Worm (Caenorhabditis elegans) whole organism, L4 larva: ENCODE results near the gene srh-211.

Experiments
- aly-2 ChIP-seq: sonication (generic microtip); optimal IDR thresholded peaks from 2 replicates; lab custom pipeline; 2018; ENCODE audit warnings: missing biosample characterization, missing genetic modification characterization
- ceh-62 ChIP-seq: sonication (generic microtip); optimal IDR thresholded peaks from 2 replicates; lab custom pipeline; 2017; ENCODE audit warnings: missing biosample characterization, missing genetic modification characterization
- ceh-82 ChIP-seq: sonication (generic microtip); optimal IDR thresholded peaks from 2 replicates; lab custom pipeline; 2017; ENCODE audit warnings: missing biosample characterization, missing genetic modification characterization
- daf-19 ChIP-seq: fragments of 200-800 bp; sonication (Bioruptor generic); conservative IDR thresholded peaks from 2 replicates; pipeline ENCODE4 v1.3.6; 2022; ENCODE audit warnings: missing genetic modification characterization, missing compliant biosample characterization
- dmd-8 ChIP-seq: fragments of 200-800 bp; sonication (Bioruptor generic); IDR thresholded peaks from 2 replicates; pipeline ENCODE4 v1.3.6; 2022; ENCODE audit warnings: missing genetic modification characterization, missing compliant biosample characterization
- hlh-30 ChIP-seq: sonication (generic microtip); optimal IDR thresholded peaks from 2 replicates; lab custom pipeline; 2017; ENCODE audit warnings: antibody characterized with exemption, mild to moderate bottlenecking, missing genetic modification characterization, missing compliant biosample characterization; ENCODE audit not compliant: insufficient read depth
- lin-13 ChIP-seq: fragments of 150-350 bp; optimal IDR thresholded peaks from 2 replicates; lab custom pipeline; 2014; ENCODE audit warnings: missing biosample characterization, missing genetic modification reagents, missing genetic modification characterization
- lin-15B ChIP-seq: fragments of 150-350 bp; sonication (generic microtip); optimal IDR thresholded peaks from 3 replicates; lab custom pipeline; 2014; ENCODE audit warnings: missing biosample characterization, missing genetic modification characterization
- lsy-2 ChIP-seq, 2 experiments: fragments of 150-350 bp in 1 of 2; sonication (generic microtip) in 1 of 2; optimal IDR thresholded peaks; 2 replicates each; lab custom pipeline; 2014 to 2017; ENCODE audit warnings: missing biosample characterization in 2 of 2, missing genetic modification characterization in 2 of 2
- madf-9 ChIP-seq: fragments of 200-800 bp; sonication (Bioruptor generic); conservative IDR thresholded peaks from 2 replicates; pipeline ENCODE4 v1.3.6; 2022; ENCODE audit warnings: missing genetic modification reagents, missing genetic modification characterization, missing compliant biosample characterization
- nhr-25 ChIP-seq: sonication (generic microtip); optimal IDR thresholded peaks from 2 replicates; lab custom pipeline; 2017; ENCODE audit warnings: missing genetic modification characterization, mild to moderate bottlenecking, missing compliant biosample characterization, antibody characterized with exemption, moderate library complexity, borderline replicate concordance; ENCODE audit not compliant: insufficient read depth
- nhr-48 ChIP-seq: sonication (generic microtip); optimal IDR thresholded peaks from 2 replicates; lab custom pipeline; 2016; ENCODE audit warnings: mild to moderate bottlenecking, missing genetic modification characterization, missing compliant biosample characterization
- rbr-2 ChIP-seq: sonication (generic microtip); optimal IDR thresholded peaks from 2 replicates; lab custom pipeline; 2016; ENCODE audit warnings: missing genotype, missing genetic modification characterization, missing compliant biosample characterization

ce11 chrV:4034303-4034702, 46.9 kb downstream of the srh-211 start, which contains the start of gene C49G7.7:
- TF ChIP-seq madf-9 (GFP tag; lab: Robert Waterston, UW) (no peak), rbr-2 (no peak), daf-19 (GFP tag; lab: Robert Waterston, UW) (no peak), hlh-30 (tag; lab: Kevin White, UChicago) (no peak), lin-15B (tag; lab: Kevin White, UChicago) (no peak), lsy-2 (tag; optimal IDR thresholded peaks at IDR 0.05; lab: Kevin White, UChicago) (no peak), ceh-62 (no peak), ceh-82 (tag; lab: Kevin White, UChicago) (no peak), nhr-25 (tag; lab: Kevin White, UChicago) (no peak), dmd-8 (GFP tag; lab: Robert Waterston, UW) (no peak), aly-2 (tag; lab: Kevin White, UChicago) (no peak), lin-13 (GFP tag; lab: Kevin White, UChicago) (no peak), nhr-48 (tag; lab: Kevin White, UChicago) (no peak)
